Worm (Caenorhabditis elegans): ENCODE measurements around the gene aps-1.
"Not testable (repeated sequence)": the region's sequence is repeated elsewhere in the genome, so short reads cannot be mapped to it uniquely, and the experiment has no call there.

aps-1 gene

DNA sequence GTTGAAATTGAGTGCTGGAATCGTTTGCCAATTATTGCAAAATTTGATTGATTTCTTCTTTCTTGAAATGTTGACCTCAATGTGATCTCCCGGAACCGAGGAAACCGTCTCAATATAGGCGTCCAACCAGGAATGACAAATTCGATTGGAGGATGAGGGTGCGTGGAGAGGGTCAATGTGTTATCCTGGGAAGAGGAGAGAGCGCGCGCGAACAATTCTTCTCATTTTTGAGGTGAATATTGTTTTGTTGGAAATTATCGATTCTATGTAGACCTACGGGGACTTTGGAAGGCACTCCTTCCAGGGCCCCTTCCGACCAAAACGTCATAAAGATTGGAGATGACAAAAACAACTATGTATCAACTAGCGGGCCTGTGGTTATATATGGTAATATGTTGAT, 18.8 kb downstream of the aps-1 start:
- TF ChIP-seq hlh-15 (tag; optimal IDR thresholded peaks at IDR 0.05) (no peak), ceh-22 (tag; optimal IDR thresholded peaks at IDR 0.05) (no peak), tbx-7 (tag; optimal IDR thresholded peaks at IDR 0.05) (no peak), sox-4 (tag; optimal IDR thresholded peaks at IDR 0.05) (no peak), syd-9 (tag; optimal IDR thresholded peaks at IDR 0.05) (no peak), Y22D7AL.16 (tag; optimal IDR thresholded peaks at IDR 0.05) (no peak)

DNA sequence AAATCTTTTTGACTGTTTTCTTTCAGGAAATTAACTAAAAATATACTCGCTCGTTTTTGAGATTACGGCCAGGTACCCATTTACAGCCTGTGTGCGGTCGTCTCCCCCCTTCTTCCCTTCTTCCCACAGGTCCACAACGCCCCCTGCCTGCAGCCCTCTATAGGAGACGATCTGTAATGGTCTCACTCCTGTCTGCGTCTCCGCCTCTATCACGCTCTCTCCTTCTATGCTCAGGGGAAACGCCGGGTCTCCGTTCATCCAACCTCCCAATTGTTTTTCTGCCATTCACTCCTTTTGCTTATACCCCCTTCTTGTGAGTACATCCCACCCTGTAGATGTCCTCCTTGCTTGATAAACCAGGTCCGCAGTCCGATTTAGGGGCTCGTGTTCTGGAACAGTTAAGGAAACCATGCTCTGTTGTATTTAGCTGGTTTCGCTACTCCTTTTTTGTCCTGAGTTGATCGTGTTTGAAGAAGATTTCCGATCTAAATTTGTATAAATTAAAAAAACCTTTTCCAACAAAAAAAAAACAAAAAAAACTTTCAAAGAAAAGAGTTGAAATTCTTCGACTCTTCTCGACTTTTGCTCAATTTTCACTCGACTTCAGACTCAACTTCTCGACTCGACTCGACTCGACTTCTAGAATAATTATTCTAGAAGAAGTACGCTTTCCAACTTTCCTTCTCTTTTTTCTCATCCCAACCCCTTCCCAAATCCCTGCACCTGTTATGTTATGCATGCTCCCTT, 20.8 kb downstream of the aps-1 start, which contains the start of gene F29G9.1:
TSS of gene F29G9.1 (plus strand) at position 697 of the 747 bp plus-strand sequence.
- not testable (repeated sequence) for TF ChIP-seq hlh-8 (tag; optimal IDR thresholded peaks at IDR 0.05); unc-86 (tag; optimal IDR thresholded peaks at IDR 0.05); K09A11.1 (tag; optimal IDR thresholded peaks at IDR 0.05; ENCODE audit: insufficient read depth)

DNA sequence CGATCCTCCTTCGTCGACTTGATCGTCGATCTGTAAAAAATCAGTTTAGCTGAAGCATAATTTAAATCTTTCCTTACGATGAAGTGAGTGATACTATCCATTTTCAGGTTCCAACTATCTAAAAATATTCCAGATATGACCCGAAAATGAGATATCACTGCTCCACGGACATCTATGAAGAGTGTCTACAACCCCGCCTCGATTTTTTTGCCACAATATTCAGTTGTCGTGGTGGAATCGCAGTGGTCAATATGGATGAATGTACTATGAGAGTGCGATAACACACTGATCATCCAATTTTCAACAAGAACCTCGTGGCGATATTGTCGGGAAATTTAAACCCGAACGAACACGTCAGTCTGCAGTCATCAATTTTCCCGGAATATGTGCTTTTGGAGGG, 23.6 kb downstream of the aps-1 start, which contains the start of gene R01B10.2:
TSS of gene R01B10.2 (minus strand) at position 101 of the 400 bp plus-strand sequence.
- TF ChIP-seq pax-1 (tag; optimal IDR thresholded peaks at IDR 0.05) (no peak), hlh-13 (GFP tag; optimal IDR thresholded peaks at IDR 0.05) (no peak), sdc-2 (tag; optimal IDR thresholded peaks at IDR 0.05) (no peak), ets-4 (tag; optimal IDR thresholded peaks at IDR 0.05) (no peak), T23F11.4 (GFP tag; optimal IDR thresholded peaks at IDR 0.05) (no peak), ceh-6 (GFP tag; optimal IDR thresholded peaks at IDR 0.05) (no peak), hlh-8 (tag; optimal IDR thresholded peaks at IDR 0.05) (no peak), hlh-15 (tag; optimal IDR thresholded peaks at IDR 0.05) (no peak), ceh-31 (tag; optimal IDR thresholded peaks at IDR 0.05) (no peak), dmd-4 (tag; optimal IDR thresholded peaks at IDR 0.05; ENCODE audit: borderline replicate concordance) (no peak), ceh-18 (tag; optimal IDR thresholded peaks at IDR 0.05) (no peak), K02D7.2 (tag; optimal IDR thresholded peaks at IDR 0.05) (no peak), pat-9 (tag; optimal IDR thresholded peaks at IDR 0.05) (no peak), tbx-2 (tag; optimal IDR thresholded peaks at IDR 0.05) (no peak), fax-1 (tag; optimal IDR thresholded peaks at IDR 0.05) (no peak), sox-2 (GFP tag; IDR thresholded peaks at IDR 0.05) (no peak), zip-5 (tag; optimal IDR thresholded peaks at IDR 0.05) (no peak), hlh-30 (tag; optimal IDR thresholded peaks at IDR 0.05; ENCODE audit: insufficient read depth) (no peak), madf-2 (tag; optimal IDR thresholded peaks at IDR 0.05) (no peak), ceh-2 (tag; optimal IDR thresholded peaks at IDR 0.05) (no peak)

DNA sequence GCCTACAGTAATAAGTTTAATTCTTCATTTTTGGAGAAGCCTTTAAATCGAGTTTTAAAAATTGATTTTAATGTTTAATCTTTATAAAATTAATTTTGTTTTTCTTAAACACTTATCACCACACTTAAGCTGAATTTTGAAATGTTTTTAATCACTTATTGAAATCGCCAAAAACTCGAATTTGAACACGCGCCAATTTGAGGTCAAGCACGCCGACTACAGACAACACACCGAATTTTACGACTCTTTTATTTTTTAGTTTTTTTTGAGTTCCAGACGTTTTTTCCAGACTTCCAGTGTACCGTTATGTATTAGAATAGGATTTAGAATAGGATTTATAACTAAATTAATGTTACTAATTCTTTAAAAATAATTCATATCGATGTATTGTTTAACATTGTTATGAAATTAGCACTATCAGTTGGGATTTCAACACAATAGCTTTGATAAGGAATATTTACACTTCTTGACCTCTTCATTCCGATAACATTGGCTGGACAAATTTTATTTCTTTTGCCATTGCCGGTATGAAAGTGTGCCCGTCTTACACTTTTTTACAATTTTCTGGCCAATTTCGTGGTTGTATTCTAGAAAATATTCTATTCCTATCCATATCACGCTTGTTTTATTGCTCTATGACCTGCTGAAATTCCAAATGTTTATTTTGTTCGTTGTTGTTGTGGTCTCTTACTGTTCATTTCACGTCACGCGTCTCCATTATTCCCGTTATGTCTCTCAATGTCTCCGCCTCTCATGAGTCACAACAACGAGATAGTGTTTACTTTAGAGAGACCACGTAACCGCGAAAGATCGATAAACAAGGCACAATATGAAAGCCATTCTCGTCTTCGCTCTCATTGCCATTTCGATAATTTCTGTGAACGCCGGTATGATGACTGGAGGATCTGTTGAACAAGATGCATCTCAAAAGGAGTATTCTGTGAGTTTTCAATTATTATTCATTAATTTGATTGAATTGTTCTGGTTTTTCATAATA, 25.8 kb downstream of the aps-1 start, which contains the start of gene cpi-2:
TSS of gene cpi-2 (plus strand) at position 788 of the 997 bp plus-strand sequence.
- TF ChIP-seq sox-4 (tag; optimal IDR thresholded peaks at IDR 0.05) (no peak), pat-9 (tag; optimal IDR thresholded peaks at IDR 0.05) (no peak), zip-5 (tag; optimal IDR thresholded peaks at IDR 0.05) (no peak), F13H6.1 (tag; optimal IDR thresholded peaks at IDR 0.05) (no peak), unc-42 (tag; optimal IDR thresholded peaks at IDR 0.05) (no peak), ceh-9 (tag; optimal IDR thresholded peaks at IDR 0.05) (no peak), ama-1 (optimal IDR thresholded peaks at IDR 0.05) (no peak), rnt-1 (tag; optimal IDR thresholded peaks at IDR 0.05) (peak; percentile 29), C08G9.2 (tag; optimal IDR thresholded peaks at IDR 0.05) (no peak), lim-6 (tag; optimal IDR thresholded peaks at IDR 0.05) (no peak), elt-2 (tag; optimal IDR thresholded peaks at IDR 0.05) (peak; percentile 69), fax-1 (tag; optimal IDR thresholded peaks at IDR 0.05) (no peak), hlh-8 (tag; optimal IDR thresholded peaks at IDR 0.05) (no peak), mec-3 (tag; optimal IDR thresholded peaks at IDR 0.05; ENCODE audit: borderline replicate concordance) (no peak), ceh-31 (tag; optimal IDR thresholded peaks at IDR 0.05) (peak; percentile 16), pax-1 (tag; optimal IDR thresholded peaks at IDR 0.05) (peak; percentile 45), nfya-1 (tag; optimal IDR thresholded peaks at IDR 0.05) (peak; percentile 13), gmeb-2 (tag; optimal IDR thresholded peaks at IDR 0.05) (no peak), sdc-2 (tag; optimal IDR thresholded peaks at IDR 0.05) (no peak), K02D7.2 (tag; optimal IDR thresholded peaks at IDR 0.05) (no peak), nhr-232 (tag; optimal IDR thresholded peaks at IDR 0.05) (no peak), lin-11 (tag; optimal IDR thresholded peaks at IDR 0.05) (no peak), unc-55 (GFP tag; optimal IDR thresholded peaks at IDR 0.05) (peak; percentile 10), dmd-4 (tag; optimal IDR thresholded peaks at IDR 0.05; ENCODE audit: borderline replicate concordance) (no peak), madf-2 (tag; optimal IDR thresholded peaks at IDR 0.05) (no peak), ceh-48 (tag; optimal IDR thresholded peaks at IDR 0.05) (peak; percentile 88)

All from whole organism, late embryonic.